Fruit fly (Drosophila melanogaster): ENCODE data around the gene CG11841.

Gene CG11841

dm6 chr3R:29033909-29034629, 16.8 kb upstream of the CG11841 start, which contains the start of the genes beta4GalNAcTB and Cpsf100 (continued):
- TF ChIP-seq dac (GFP tag; optimal IDR thresholded peaks at IDR 0.05): peak; percentile 47
- TF ChIP-seq CG3919 (GFP tag; optimal IDR thresholded peaks at IDR 0.05): peak; percentile 78
- TF ChIP-seq CG8632 (GFP tag; optimal IDR thresholded peaks at IDR 0.05): peak; percentile 79
- peak; percentile 87 for TF ChIP-seq CG11902 (GFP tag; optimal IDR thresholded peaks at IDR 0.05)
- peak; percentile 69 for TF ChIP-seq CG6792 (GFP tag; optimal IDR thresholded peaks at IDR 0.05)
- peak; percentile 27; the same call in 1 of the 2 replicates for TF ChIP-seq Gug (GFP tag; IDR thresholded peaks at IDR 0.05)
- peak; percentile 89 for TF ChIP-seq svp (GFP tag)
- peak; percentile 91 for TF ChIP-seq esn (GFP tag; optimal IDR thresholded peaks at IDR 0.05)
- TF ChIP-seq Eip75B (GFP tag; optimal IDR thresholded peaks at IDR 0.05): peak; percentile 78
- peak; percentile 82 for TF ChIP-seq cyc (GFP tag; optimal IDR thresholded peaks at IDR 0.05)
- peak; percentile 7; the same call in 1 of the 2 replicates for TF ChIP-seq CG11294 (GFP tag; IDR thresholded peaks at IDR 0.05)
- TF ChIP-seq CG7368 (GFP tag; optimal IDR thresholded peaks at IDR 0.05): no peak
- peak; percentile 85 for TF ChIP-seq CG31627 (GFP tag; optimal IDR thresholded peaks at IDR 0.05)
- TF ChIP-seq eg (GFP tag; IDR thresholded peaks at IDR 0.05): peak; percentile 67
- peak; percentile 51 for TF ChIP-seq Lpt (GFP tag; optimal IDR thresholded peaks at IDR 0.05)
- TF ChIP-seq CG8319 (GFP tag; optimal IDR thresholded peaks at IDR 0.05): peak; percentile 64
- TF ChIP-seq Hr4 (GFP tag; optimal IDR thresholded peaks at IDR 0.05): peak; percentile 68
- peak; percentile 82 for TF ChIP-seq net (GFP tag; optimal IDR thresholded peaks at IDR 0.05)
- peak; percentile 77 for TF ChIP-seq fd59A (GFP tag; optimal IDR thresholded peaks at IDR 0.05)
- peak; percentile 41 for TF ChIP-seq CG6854 (GFP tag; optimal IDR thresholded peaks at IDR 0.05)
- TF ChIP-seq fd85E (GFP tag; optimal IDR thresholded peaks at IDR 0.05): no peak
- TF ChIP-seq topi (GFP tag; optimal IDR thresholded peaks at IDR 0.05): peak; percentile 84
- no peak for TF ChIP-seq Sox102F (GFP tag; optimal IDR thresholded peaks at IDR 0.05)
- no peak for TF ChIP-seq CG6808 (GFP tag; optimal IDR thresholded peaks at IDR 0.05)
- TF ChIP-seq CG3032 (tag; optimal IDR thresholded peaks at IDR 0.05): peak; percentile 73
- no peak for TF ChIP-seq vri (GFP tag; optimal IDR thresholded peaks at IDR 0.05)
- TF ChIP-seq salr (GFP tag; optimal IDR thresholded peaks at IDR 0.05): peak in 1 of 2 experiments; percentile 93
- TF ChIP-seq Ets96B (tag; optimal IDR thresholded peaks at IDR 0.05): peak; percentile 68
- TF ChIP-seq Hr39 (GFP tag; optimal IDR thresholded peaks at IDR 0.05): peak; percentile 84
- TF ChIP-seq fkh (GFP tag; optimal IDR thresholded peaks at IDR 0.05): peak; percentile 89
- no peak for TF ChIP-seq CG4318 (GFP tag; optimal IDR thresholded peaks at IDR 0.05)
- peak; percentile 65 for TF ChIP-seq CG8119 (GFP tag; IDR thresholded peaks at IDR 0.05)
- TF ChIP-seq CG16779 (tag; optimal IDR thresholded peaks at IDR 0.05): no peak
- TF ChIP-seq CG34406 (GFP tag; optimal IDR thresholded peaks at IDR 0.05): peak; percentile 84

- TF ChIP-seq Ets21C (GFP tag; optimal IDR thresholded peaks at IDR 0.05): peak; percentile 45
- TF ChIP-seq svp (GFP tag): no peak
- TF ChIP-seq CG16779 (tag; optimal IDR thresholded peaks at IDR 0.05): no peak
- no peak for TF ChIP-seq Eip93F (GFP tag; optimal IDR thresholded peaks at IDR 0.05)
- TF ChIP-seq Eip78C (GFP tag): peak; percentile 74
- TF ChIP-seq CG6854 (GFP tag; optimal IDR thresholded peaks at IDR 0.05): no peak
- peak; percentile 33 for TF ChIP-seq Lpt (GFP tag; optimal IDR thresholded peaks at IDR 0.05)
- TF ChIP-seq Blimp-1 (GFP tag; optimal IDR thresholded peaks at IDR 0.05): no peak
- no peak for TF ChIP-seq CG15336 (GFP tag; IDR thresholded peaks at IDR 0.05)
- TF ChIP-seq Sox102F (GFP tag; optimal IDR thresholded peaks at IDR 0.05): peak; percentile 63
- TF ChIP-seq CG34406 (GFP tag; optimal IDR thresholded peaks at IDR 0.05): no peak
- TF ChIP-seq CG8632 (GFP tag; optimal IDR thresholded peaks at IDR 0.05): peak; percentile 2
- TF ChIP-seq Hr38 (GFP tag; optimal IDR thresholded peaks at IDR 0.05): no peak
- peak in 1 of 2 experiments; percentile 14 for TF ChIP-seq ss (GFP tag; optimal IDR thresholded peaks at IDR 0.05)
- no peak for TF ChIP-seq net (GFP tag; optimal IDR thresholded peaks at IDR 0.05)
- no peak for TF ChIP-seq dsx (GFP tag; optimal IDR thresholded peaks at IDR 0.05; ENCODE audit: poor library complexity, severe bottlenecking)
- TF ChIP-seq Eip75B (GFP tag; optimal IDR thresholded peaks at IDR 0.05): peak; percentile 44
- TF ChIP-seq pdm3 (GFP tag; optimal IDR thresholded peaks at IDR 0.05): peak; percentile 33
- no peak for TF ChIP-seq vri (GFP tag; optimal IDR thresholded peaks at IDR 0.05)
- peak; percentile 7 for TF ChIP-seq Ets96B (tag; optimal IDR thresholded peaks at IDR 0.05)
- peak in 1 of 2 experiments; percentile 17 for TF ChIP-seq salr (GFP tag; optimal IDR thresholded peaks at IDR 0.05)
- TF ChIP-seq lz (GFP tag; optimal IDR thresholded peaks at IDR 0.05): peak; percentile 52
- TF ChIP-seq Gug (GFP tag; IDR thresholded peaks at IDR 0.05): no peak
- peak; percentile 57 for TF ChIP-seq fkh (GFP tag; optimal IDR thresholded peaks at IDR 0.05)
- peak; percentile 34 for TF ChIP-seq Hr4 (GFP tag; optimal IDR thresholded peaks at IDR 0.05)
- peak; percentile 27 for TF ChIP-seq acj6 (GFP tag; optimal IDR thresholded peaks at IDR 0.05)
- TF ChIP-seq dac (GFP tag; optimal IDR thresholded peaks at IDR 0.05): peak; percentile 36
- TF ChIP-seq CG6276 (GFP tag; optimal IDR thresholded peaks at IDR 0.05): no peak
Measured at dm6 chr3R:29038960-29039581, 11.8 kb upstream of the CG11841 start, which contains the start of the genes Slu7 and Pkc98E. Gene Slu7 (minus strand): TSS chr3R:29039071. Gene Pkc98E (plus strand): TSS chr3R:29039156.

All from whole organism, prepupa.